Worm (Caenorhabditis elegans): ENCODE data around the gene sly-1.

- no peak for TF ChIP-seq klf-2 (GFP tag; conservative IDR thresholded peaks at IDR 0.05)
- TF ChIP-seq flt-1 (GFP tag; IDR thresholded peaks at IDR 0.05), result no peak
- no peak for TF ChIP-seq T22C8.4 (GFP tag; IDR thresholded peaks at IDR 0.05)
- no peak for TF ChIP-seq ref-1 (GFP tag; conservative IDR thresholded peaks at IDR 0.05)
- TF ChIP-seq ztf-29 (GFP tag; IDR thresholded peaks at IDR 0.05), result no peak
- no peak for TF ChIP-seq tab-1 (GFP tag; IDR thresholded peaks at IDR 0.05)
Measured at ce11 chrIII:10479180-10479579, 27.7 kb upstream of the sly-1 start, which contains the start of gene D2045.7.
